Worm (Caenorhabditis elegans): ENCODE data around the gene srw-3.

DNA sequence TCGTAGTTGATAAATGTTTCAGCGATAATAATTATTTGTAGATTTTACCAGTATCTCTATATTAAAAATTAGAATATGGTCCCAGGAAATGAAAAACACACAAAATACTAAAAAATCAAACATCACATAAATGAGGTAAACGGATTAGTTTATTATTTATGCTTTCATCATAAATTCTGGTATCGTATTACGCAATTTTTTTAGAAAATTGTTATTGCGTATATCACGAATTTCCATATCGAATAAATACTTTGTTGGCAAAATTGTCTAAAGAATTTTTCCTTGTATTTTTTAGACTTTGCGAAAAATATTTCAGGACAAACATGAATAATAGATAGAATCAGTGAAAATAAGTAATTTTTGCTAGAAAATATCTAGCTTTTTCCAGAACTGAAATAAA lies 20.8 kb downstream of the srw-3 start:
- TF ChIP-seq cog-1 (tag; optimal IDR thresholded peaks at IDR 0.05): no peak
- no peak for TF ChIP-seq flt-1 (GFP tag; IDR thresholded peaks at IDR 0.05)
- TF ChIP-seq ztf-29 (GFP tag; IDR thresholded peaks at IDR 0.05): no peak
- TF ChIP-seq klf-2 (GFP tag; conservative IDR thresholded peaks at IDR 0.05): no peak
- no peak for TF ChIP-seq med-1 (GFP tag; optimal IDR thresholded peaks at IDR 0.05; ENCODE audit: insufficient read depth)
- no peak for TF ChIP-seq ztf-23 (GFP tag; IDR thresholded peaks at IDR 0.05)

All from whole organism, midembryonic.